Fruit fly (Drosophila melanogaster): Measurements from ENCODE around the gene yellow-e.

Gene yellow-e

dm6 chr3R:13415186-13415585 lies at the start of gene yellow-e:
Gene yellow-e (minus strand): TSS chr3R:13415286.
- TF ChIP-seq CG34367 (tag; optimal IDR thresholded peaks at IDR 0.05): no peak
- 0 out of 3 replicates have a peak, but pooled peaks have one; percentile 19 for TF ChIP-seq CG4496 (GFP tag; IDR thresholded peaks at IDR 0.05)

DNA sequence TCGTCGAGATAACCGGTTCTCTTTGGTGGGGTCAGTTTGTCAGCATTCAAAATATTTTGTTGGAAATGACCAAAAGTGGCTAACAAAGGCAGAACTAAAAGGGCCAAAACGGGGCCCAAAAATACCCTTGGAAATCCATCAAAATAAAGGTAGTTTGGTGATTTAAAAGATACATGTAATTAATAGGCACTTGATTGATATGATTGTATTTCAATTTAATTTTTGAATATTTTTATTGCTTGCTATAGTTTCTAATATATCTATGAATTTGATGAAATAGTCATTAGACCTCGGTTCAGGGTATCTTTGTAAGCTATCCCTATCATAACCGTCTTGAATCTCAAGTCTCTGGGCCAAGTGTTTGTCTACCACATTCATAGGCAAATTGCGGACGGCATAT lies 38.9 kb upstream of the yellow-e start:
- TF ChIP-seq Ets98B (GFP tag; IDR thresholded peaks at IDR 0.05): no peak
- TF ChIP-seq CG34367 (tag; optimal IDR thresholded peaks at IDR 0.05): no peak
- no peak for TF ChIP-seq EcR (GFP tag; optimal IDR thresholded peaks at IDR 0.05)
- no peak for TF ChIP-seq CG8301 (tag; optimal IDR thresholded peaks at IDR 0.05)
- no peak for TF ChIP-seq Pif1B (GFP tag; optimal IDR thresholded peaks at IDR 0.05)
- no peak for TF ChIP-seq Snoo (tag; optimal IDR thresholded peaks at IDR 0.05)
- no peak for TF ChIP-seq fd96Ca (GFP tag; IDR thresholded peaks at IDR 0.05)
- TF ChIP-seq CG13204 (GFP tag; optimal IDR thresholded peaks at IDR 0.05): no peak
- TF ChIP-seq rn (GFP tag; IDR thresholded peaks at IDR 0.05): no peak
- no peak for TF ChIP-seq gl (tag; optimal IDR thresholded peaks at IDR 0.05)
- no peak for TF ChIP-seq CG32121 (GFP tag; IDR thresholded peaks at IDR 0.05)
- no peak for TF ChIP-seq CG10348 (GFP tag; IDR thresholded peaks at IDR 0.05)
- no peak for TF ChIP-seq D1 (tag; optimal IDR thresholded peaks at IDR 0.05)

- TF ChIP-seq CG12605 (GFP tag; IDR thresholded peaks at IDR 0.05) (no peak), CG9948 (tag; optimal IDR thresholded peaks at IDR 0.05) (peak; percentile 89), CG17806 (tag; optimal IDR thresholded peaks at IDR 0.05) (peak; percentile 80), CG10348 (GFP tag; IDR thresholded peaks at IDR 0.05) (no peak), CG4496 (GFP tag; IDR thresholded peaks at IDR 0.05) (peak; percentile 70; the same call in 2 of the 3 replicates), Ets98B (GFP tag; IDR thresholded peaks at IDR 0.05) (peak; percentile 26; the same call in 1 of the 2 replicates), CG32121 (GFP tag; IDR thresholded peaks at IDR 0.05) (peak; percentile 78), EcR (GFP tag; optimal IDR thresholded peaks at IDR 0.05) (no peak), Snoo (tag; optimal IDR thresholded peaks at IDR 0.05) (peak; percentile 77), CG13204 (GFP tag; optimal IDR thresholded peaks at IDR 0.05) (peak; percentile 16), Pif1A (GFP tag; optimal IDR thresholded peaks at IDR 0.05) (peak; percentile 79), gl (tag; optimal IDR thresholded peaks at IDR 0.05) (peak; percentile 44), CG8301 (tag; optimal IDR thresholded peaks at IDR 0.05) (peak; percentile 83), Pif1B (GFP tag; optimal IDR thresholded peaks at IDR 0.05) (peak; percentile 73), CG8159 (tag; optimal IDR thresholded peaks at IDR 0.05) (peak; percentile 90), rn (GFP tag; IDR thresholded peaks at IDR 0.05) (0 out of 2 replicates have a peak, but pooled peaks have one; percentile 26), CG14655 (GFP tag; optimal IDR thresholded peaks at IDR 0.05) (peak; percentile 91), D1 (tag; optimal IDR thresholded peaks at IDR 0.05) (peak; percentile 81), fd96Ca (GFP tag; IDR thresholded peaks at IDR 0.05) (0 out of 3 replicates have a peak, but pooled peaks have one; percentile 31), CG15710 (tag; optimal IDR thresholded peaks at IDR 0.05) (peak; percentile 86), CG34367 (tag; optimal IDR thresholded peaks at IDR 0.05) (peak; percentile 78)
These were observed 37.8 kb upstream of the yellow-e start for dm6 chr3R:13452851-13453255.

DNA sequence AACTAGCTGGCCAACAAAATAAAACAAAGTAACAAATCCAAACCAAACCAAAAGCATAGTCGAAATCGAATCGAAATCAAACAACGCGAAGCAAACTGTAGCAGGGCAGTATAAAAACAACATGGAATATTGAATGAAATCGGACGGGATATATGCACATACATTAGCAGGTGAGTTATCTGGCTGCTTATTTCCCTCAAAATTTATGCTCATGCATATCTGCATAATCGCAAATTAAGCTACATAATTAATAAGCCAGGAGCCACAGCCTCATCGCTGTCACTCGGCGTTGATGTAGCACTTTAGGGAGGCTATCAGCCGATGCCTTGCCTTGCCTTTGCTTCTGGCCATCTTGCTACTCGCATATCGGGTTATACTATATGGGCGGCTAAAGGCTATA lies 37.2 kb upstream of the yellow-e start:
- no peak for TF ChIP-seq CG15710 (tag; optimal IDR thresholded peaks at IDR 0.05)

dm6 chr3R:13450338-13450737 lies 35.3 kb upstream of the yellow-e start, which contains the start of gene side-IV:
Gene side-IV (plus strand): TSS chr3R:13450590.
- TF ChIP-seq Ets98B (GFP tag; IDR thresholded peaks at IDR 0.05): peak; percentile 28; the same call in 1 of the 2 replicates
- peak; percentile 26; the same call in 1 of the 3 replicates for TF ChIP-seq fd96Ca (GFP tag; IDR thresholded peaks at IDR 0.05)
- peak; percentile 69; the same call in 2 of the 3 replicates for TF ChIP-seq CG4496 (GFP tag; IDR thresholded peaks at IDR 0.05)
- TF ChIP-seq CG13204 (GFP tag; optimal IDR thresholded peaks at IDR 0.05): peak; percentile 40
- TF ChIP-seq CG32121 (GFP tag; IDR thresholded peaks at IDR 0.05): peak; percentile 39; the same call in 1 of the 2 replicates
- peak; percentile 22; the same call in 1 of the 2 replicates for TF ChIP-seq CG12605 (GFP tag; IDR thresholded peaks at IDR 0.05)
- no peak for TF ChIP-seq CG8301 (tag; optimal IDR thresholded peaks at IDR 0.05)
- TF ChIP-seq CG10348 (GFP tag; IDR thresholded peaks at IDR 0.05): no peak

DNA sequence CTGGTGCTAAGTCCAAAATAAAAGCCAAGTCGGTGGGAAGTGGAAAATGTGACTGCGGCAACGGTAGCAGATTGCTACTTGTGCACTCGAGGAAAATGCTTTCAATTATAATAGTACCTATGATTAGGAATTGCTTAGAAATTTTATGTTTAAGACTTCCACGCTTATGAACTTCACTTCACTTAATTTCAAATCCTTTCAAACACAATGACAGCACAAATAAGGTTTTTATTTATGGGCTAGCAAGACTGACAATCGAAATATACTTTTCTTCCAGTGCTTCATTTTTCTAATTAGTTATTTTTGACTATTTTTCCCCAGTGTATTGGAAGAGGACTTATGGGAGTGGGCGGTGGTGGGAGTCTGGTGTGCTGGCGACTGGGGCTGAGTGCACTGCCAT lies 33.3 kb upstream of the yellow-e start:
- TF ChIP-seq CG8301 (tag; optimal IDR thresholded peaks at IDR 0.05): peak; percentile 34
- TF ChIP-seq CG14655 (GFP tag; optimal IDR thresholded peaks at IDR 0.05): peak; percentile 42
- no peak for TF ChIP-seq CG15710 (tag; optimal IDR thresholded peaks at IDR 0.05)
- no peak for TF ChIP-seq CG9948 (tag; optimal IDR thresholded peaks at IDR 0.05)

DNA sequence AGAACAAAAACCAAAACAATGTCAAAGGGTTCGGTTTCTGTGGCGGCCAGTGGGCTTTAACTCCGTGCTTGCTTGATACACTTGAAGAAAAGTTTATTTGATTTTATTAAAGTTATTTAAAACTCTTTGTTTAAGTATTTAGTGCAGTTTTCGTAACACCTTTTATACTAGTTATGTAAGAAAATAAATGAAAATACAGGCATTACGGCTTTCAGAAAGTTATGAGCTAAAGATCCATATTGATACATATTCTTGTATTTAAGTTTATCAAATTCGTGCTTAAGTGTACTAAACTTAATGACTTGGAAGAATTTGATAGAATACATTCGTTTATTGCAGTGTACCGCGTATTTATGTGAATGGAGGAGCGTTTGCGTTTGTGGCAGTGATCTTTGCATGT lies 31.4 kb upstream of the yellow-e start:
- TF ChIP-seq CG8301 (tag; optimal IDR thresholded peaks at IDR 0.05) (peak; percentile 11), CG14655 (GFP tag; optimal IDR thresholded peaks at IDR 0.05) (peak; percentile 29), rn (GFP tag; IDR thresholded peaks at IDR 0.05) (no peak), fd96Ca (GFP tag; IDR thresholded peaks at IDR 0.05) (no peak)

- TF ChIP-seq CG17806 (tag; optimal IDR thresholded peaks at IDR 0.05): no peak
- no peak for TF ChIP-seq CG14655 (GFP tag; optimal IDR thresholded peaks at IDR 0.05)
- TF ChIP-seq gl (tag; optimal IDR thresholded peaks at IDR 0.05): no peak
- TF ChIP-seq CG32121 (GFP tag; IDR thresholded peaks at IDR 0.05): no peak
- TF ChIP-seq CG34367 (tag; optimal IDR thresholded peaks at IDR 0.05): no peak
- no peak for TF ChIP-seq CG8301 (tag; optimal IDR thresholded peaks at IDR 0.05)
- no peak for TF ChIP-seq D1 (tag; optimal IDR thresholded peaks at IDR 0.05)
- no peak for TF ChIP-seq fd96Ca (GFP tag; IDR thresholded peaks at IDR 0.05)
- TF ChIP-seq CG15710 (tag; optimal IDR thresholded peaks at IDR 0.05): no peak
- TF ChIP-seq CG13204 (GFP tag; optimal IDR thresholded peaks at IDR 0.05): no peak
- no peak for TF ChIP-seq CG10348 (GFP tag; IDR thresholded peaks at IDR 0.05)
- TF ChIP-seq Snoo (tag; optimal IDR thresholded peaks at IDR 0.05): no peak
- no peak for TF ChIP-seq Pif1A (GFP tag; optimal IDR thresholded peaks at IDR 0.05)
- TF ChIP-seq Pif1B (GFP tag; optimal IDR thresholded peaks at IDR 0.05): no peak
- TF ChIP-seq CG12605 (GFP tag; IDR thresholded peaks at IDR 0.05): no peak
- no peak for TF ChIP-seq CG8159 (tag; optimal IDR thresholded peaks at IDR 0.05)
These were observed 31.0 kb upstream of the yellow-e start for dm6 chr3R:13446048-13446447.

All from whole organism, pupa.